Worm (Caenorhabditis elegans) whole organism, L4 larva: Measurements from ENCODE around the gene nhr-252.

Experiments used
- D1046.2 ChIP-seq: fragments of 200-800 bp; sonication (Bioruptor generic); IDR thresholded peaks from 2 replicates; pipeline ENCODE4 v1.3.6; 2022; ENCODE audit warnings: missing genetic modification characterization, missing compliant biosample characterization
- F10B5.3 ChIP-seq: sonication (generic microtip); optimal IDR thresholded peaks from 2 replicates; lab custom pipeline; 2016; ENCODE audit warnings: mild to moderate bottlenecking, missing genetic modification characterization, missing compliant biosample characterization
- F26F4.8 ChIP-seq: fragments of 200-800 bp; sonication (Bioruptor generic); conservative IDR thresholded peaks from 2 replicates; pipeline ENCODE4 v1.3.6; 2022; ENCODE audit warnings: missing genetic modification characterization, missing compliant biosample characterization
- F44E2.7 ChIP-seq: fragments of 200-800 bp; sonication (Bioruptor generic); IDR thresholded peaks from 2 replicates; pipeline ENCODE4 v2.1.2; 2022; ENCODE audit warnings: missing genetic modification characterization, missing compliant biosample characterization
- T20F7.1 ChIP-seq: fragments of 200-800 bp; sonication (Bioruptor generic); optimal IDR thresholded peaks from 2 replicates; lab custom pipeline; 2018; ENCODE audit warnings: mild to moderate bottlenecking, missing genetic modification characterization, missing compliant biosample characterization
- Y5F2A.4 ChIP-seq: fragments of 200-800 bp; sonication (Bioruptor generic); optimal IDR thresholded peaks from 2 replicates; lab custom pipeline; 2018; ENCODE audit warnings: mild to moderate bottlenecking, missing genetic modification characterization, missing compliant biosample characterization
- ZK337.2 ChIP-seq: fragments of 200-800 bp; sonication (Bioruptor generic); IDR thresholded peaks from 2 replicates; pipeline ENCODE4 v1.3.6; 2022; ENCODE audit warnings: missing genetic modification reagents, missing genetic modification characterization, missing compliant biosample characterization
- arid-1 ChIP-seq: fragments of 200-800 bp; sonication (Bioruptor generic); conservative IDR thresholded peaks from 2 replicates; pipeline ENCODE4 v1.3.6; 2022; ENCODE audit warnings: missing genetic modification reagents, missing genetic modification characterization, missing compliant biosample characterization
- attf-4 ChIP-seq: sonication (generic microtip); optimal IDR thresholded peaks from 3 replicates; lab custom pipeline; 2017; ENCODE audit warnings: missing biosample characterization, missing genetic modification characterization
- ceh-28 ChIP-seq: fragments of 150-350 bp; optimal IDR thresholded peaks from 2 replicates; lab custom pipeline; 2014; ENCODE audit warnings: missing biosample characterization, missing genetic modification reagents, missing genetic modification characterization
- ceh-44 ChIP-seq: fragments of 200-800 bp; sonication (Bioruptor generic); IDR thresholded peaks from 2 replicates; pipeline ENCODE4 v1.3.6; 2022; ENCODE audit warnings: missing genetic modification reagents, missing genetic modification characterization, missing compliant biosample characterization
- ceh-82 ChIP-seq: sonication (generic microtip); optimal IDR thresholded peaks from 2 replicates; lab custom pipeline; 2017; ENCODE audit warnings: missing biosample characterization, missing genetic modification characterization
- daf-16 ChIP-seq, 3 experiments: sonication (generic microtip); optimal IDR thresholded peaks; 2 replicates each; lab custom pipeline; 2016 to 2017; ENCODE audit warnings: missing genetic modification characterization in 3 of 3, missing genetic modification reagents in 3 of 3, mild to moderate bottlenecking in 2 of 3, missing compliant biosample characterization in 2 of 3, missing biosample characterization in 1 of 3, moderate library complexity in 1 of 3
- daf-19 ChIP-seq: fragments of 200-800 bp; sonication (Bioruptor generic); conservative IDR thresholded peaks from 2 replicates; pipeline ENCODE4 v1.3.6; 2022; ENCODE audit warnings: missing genetic modification characterization, missing compliant biosample characterization
- daf-8 ChIP-seq: fragments of 200-800 bp; sonication (Bioruptor generic); IDR thresholded peaks from 2 replicates; pipeline ENCODE4 v1.3.6; 2022; ENCODE audit warnings: missing genetic modification characterization, missing compliant biosample characterization
- dmd-6 ChIP-seq: fragments of 200-800 bp; sonication (Bioruptor generic); IDR thresholded peaks from 2 replicates; pipeline ENCODE4 v1.3.6; 2022; ENCODE audit warnings: missing genetic modification reagents, missing genetic modification characterization, missing compliant biosample characterization
- dmd-9 ChIP-seq: fragments of 200-800 bp; sonication (Bioruptor generic); IDR thresholded peaks from 2 replicates; pipeline ENCODE4 v1.3.6; 2022; ENCODE audit warnings: missing genetic modification reagents, missing genetic modification characterization, missing compliant biosample characterization
- egl-27 ChIP-seq: sonication (generic microtip); optimal IDR thresholded peaks from 3 replicates; lab custom pipeline; 2017; ENCODE audit warnings: missing biosample characterization, missing genetic modification reagents, missing genetic modification characterization
- fkh-10 ChIP-seq: fragments of 150-350 bp; optimal IDR thresholded peaks from 2 replicates; lab custom pipeline; 2014; ENCODE audit warnings: missing biosample characterization, missing genetic modification reagents, missing genetic modification characterization
- hif-1 ChIP-seq, 2 experiments: sonication (generic microtip); optimal IDR thresholded peaks; 2 replicates each; lab custom pipeline; 2016 to 2017; ENCODE audit warnings: missing compliant biosample characterization in 2 of 2, missing genetic modification characterization in 2 of 2, missing genetic modification reagents in 2 of 2, missing genotype in 2 of 2, mild to moderate bottlenecking in 1 of 2
- hlh-11 ChIP-seq: fragments of 200-800 bp; sonication (Bioruptor generic); optimal IDR thresholded peaks from 2 replicates; lab custom pipeline; 2018; ENCODE audit warnings: mild to moderate bottlenecking, missing genetic modification characterization, missing compliant biosample characterization
- hmg-1.1 ChIP-seq: fragments of 200-800 bp; sonication (Bioruptor generic); IDR thresholded peaks from 2 replicates; pipeline ENCODE4 v1.3.6; 2022; ENCODE audit warnings: missing genetic modification reagents, missing genetic modification characterization, missing compliant biosample characterization
- lin-1 ChIP-seq: fragments of 200-800 bp; sonication (Bioruptor generic); IDR thresholded peaks from 2 replicates; pipeline ENCODE4 v1.3.6; 2022; ENCODE audit warnings: missing genetic modification reagents, missing genetic modification characterization, missing compliant biosample characterization
- lin-13 ChIP-seq: fragments of 150-350 bp; optimal IDR thresholded peaks from 2 replicates; lab custom pipeline; 2014; ENCODE audit warnings: missing biosample characterization, missing genetic modification reagents, missing genetic modification characterization
- lin-15B ChIP-seq: fragments of 150-350 bp; sonication (generic microtip); optimal IDR thresholded peaks from 3 replicates; lab custom pipeline; 2014; ENCODE audit warnings: missing biosample characterization, missing genetic modification characterization
- lin-29 ChIP-seq: fragments of 200-800 bp; sonication (Bioruptor generic); IDR thresholded peaks from 2 replicates; pipeline ENCODE4 v1.3.6; 2022; ENCODE audit warnings: missing genetic modification reagents, missing genetic modification characterization, missing compliant biosample characterization
- lin-38 ChIP-seq: fragments of 200-800 bp; sonication (Bioruptor generic); IDR thresholded peaks from 2 replicates; pipeline ENCODE4 v1.3.6; 2022; ENCODE audit warnings: missing genetic modification reagents, missing genetic modification characterization, missing compliant biosample characterization
- lir-3 ChIP-seq: sonication (generic microtip); optimal IDR thresholded peaks from 2 replicates; lab custom pipeline; 2016; ENCODE audit warnings: mild to moderate bottlenecking, missing genetic modification characterization, missing compliant biosample characterization
- lsy-2 ChIP-seq, 2 experiments: fragments of 150-350 bp in 1 of 2; sonication (generic microtip) in 1 of 2; optimal IDR thresholded peaks; 2 replicates each; lab custom pipeline; 2014 to 2017; ENCODE audit warnings: missing biosample characterization in 2 of 2, missing genetic modification characterization in 2 of 2
- mdt-29 ChIP-seq: fragments of 200-800 bp; sonication (Bioruptor generic); IDR thresholded peaks from 2 replicates; pipeline ENCODE4 v1.3.6; 2022; ENCODE audit warnings: missing genetic modification reagents, missing genetic modification characterization, missing compliant biosample characterization
- mes-2 ChIP-seq: sonication (generic microtip); optimal IDR thresholded peaks from 2 replicates; lab custom pipeline; 2016; ENCODE audit warnings: missing genotype, mild to moderate bottlenecking, missing genetic modification characterization, missing compliant biosample characterization; ENCODE audit not compliant: poor library complexity, severe bottlenecking
- nhr-102 ChIP-seq: sonication (generic microtip); optimal IDR thresholded peaks from 2 replicates; lab custom pipeline; 2016; ENCODE audit warnings: mild to moderate bottlenecking, missing genetic modification characterization, moderate library complexity, missing compliant biosample characterization
- nhr-111 ChIP-seq: fragments of 200-800 bp; sonication (Bioruptor generic); optimal IDR thresholded peaks from 2 replicates; lab custom pipeline; 2018; ENCODE audit warnings: mild to moderate bottlenecking, missing genetic modification characterization, missing compliant biosample characterization
- nhr-237 ChIP-seq: sonication (generic microtip); optimal IDR thresholded peaks from 2 replicates; lab custom pipeline; 2017; ENCODE audit warnings: missing biosample characterization, missing genetic modification characterization
- nhr-28 ChIP-seq: fragments of 150-350 bp; optimal IDR thresholded peaks from 2 replicates; lab custom pipeline; 2014; ENCODE audit warnings: missing biosample characterization, missing genetic modification characterization
- nhr-6 ChIP-seq: fragments of 150-350 bp; optimal IDR thresholded peaks from 2 replicates; lab custom pipeline; 2014; ENCODE audit warnings: missing biosample characterization, missing genetic modification characterization
- nhr-77 ChIP-seq: fragments of 150-350 bp; optimal IDR thresholded peaks from 2 replicates; lab custom pipeline; 2014; ENCODE audit warnings: missing biosample characterization, missing genetic modification characterization
- php-3 ChIP-seq: fragments of 200-800 bp; sonication (Bioruptor generic); IDR thresholded peaks from 2 replicates; pipeline ENCODE4 v1.3.6; 2022; ENCODE audit warnings: missing genetic modification reagents, missing genetic modification characterization, missing compliant biosample characterization
- pqm-1 ChIP-seq: sonication (generic microtip); optimal IDR thresholded peaks from 2 replicates; lab custom pipeline; 2017; ENCODE audit warnings: missing biosample characterization, missing genetic modification characterization
- rbr-2 ChIP-seq: sonication (generic microtip); optimal IDR thresholded peaks from 2 replicates; lab custom pipeline; 2016; ENCODE audit warnings: missing genotype, missing genetic modification characterization, missing compliant biosample characterization
- sdz-12 ChIP-seq: fragments of 200-800 bp; sonication (Bioruptor generic); optimal IDR thresholded peaks from 2 replicates; lab custom pipeline; 2018; ENCODE audit warnings: mild to moderate bottlenecking, missing genetic modification characterization, missing compliant biosample characterization
- snpc-1.2 ChIP-seq: fragments of 200-800 bp; sonication (Bioruptor generic); IDR thresholded peaks from 2 replicates; pipeline ENCODE4 v1.3.6; 2022; ENCODE audit warnings: missing genetic modification reagents, missing genetic modification characterization, missing compliant biosample characterization
- spr-3 ChIP-seq: fragments of 200-800 bp; sonication (Bioruptor generic); optimal IDR thresholded peaks from 2 replicates; lab custom pipeline; 2018; ENCODE audit warnings: mild to moderate bottlenecking, missing genetic modification characterization, missing compliant biosample characterization
- tra-1 ChIP-seq: fragments of 200-800 bp; sonication (Bioruptor generic); IDR thresholded peaks from 2 replicates; pipeline ENCODE4 v1.3.6; 2022; ENCODE audit warnings: missing genetic modification reagents, missing genetic modification characterization, missing compliant biosample characterization
- unc-130 ChIP-seq: sonication (generic microtip); optimal IDR thresholded peaks from 2 replicates; lab custom pipeline; 2016; ENCODE audit warnings: missing genetic modification reagents, missing genetic modification characterization, missing compliant biosample characterization
- unc-39 ChIP-seq: sonication (generic microtip); optimal IDR thresholded peaks from 2 replicates; lab custom pipeline; 2017; ENCODE audit warnings: missing biosample characterization, missing genetic modification characterization
- zag-1 ChIP-seq: fragments of 150-350 bp; optimal IDR thresholded peaks from 2 replicates; lab custom pipeline; 2014; ENCODE audit warnings: missing biosample characterization, missing genetic modification characterization
- zfp-3 ChIP-seq: fragments of 200-800 bp; sonication (Bioruptor generic); conservative IDR thresholded peaks from 2 replicates; pipeline ENCODE4 v1.3.6; 2022; ENCODE audit warnings: missing genetic modification reagents, missing genetic modification characterization, missing compliant biosample characterization
- ztf-11 ChIP-seq: fragments of 150-350 bp; optimal IDR thresholded peaks from 2 replicates; lab custom pipeline; 2014; ENCODE audit warnings: missing biosample characterization, missing genetic modification characterization
- ztf-7 ChIP-seq: fragments of 150-350 bp; optimal IDR thresholded peaks from 2 replicates; lab custom pipeline; 2014; ENCODE audit warnings: missing biosample characterization, missing genetic modification characterization

The nhr-252 gene

ce11 chrV:449130-449529 lies 44.7 kb downstream of the nhr-252 start, which contains the start of gene srh-35:
srh-35 (minus strand) TSS chrV:449230.
- no peak for TF ChIP-seq egl-27 (tag; lab: Kevin White, UChicago)
- no peak for TF ChIP-seq lin-13 (GFP tag; lab: Kevin White, UChicago)
- no peak for TF ChIP-seq nhr-111
- no peak for TF ChIP-seq F26F4.8 (GFP tag; lab: Robert Waterston, UW)
- TF ChIP-seq lin-15B (tag; lab: Kevin White, UChicago) = no peak
- TF ChIP-seq tra-1 (GFP tag; lab: Robert Waterston, UW) = no peak
- no peak for TF ChIP-seq hif-1 (tag; optimal IDR thresholded peaks at IDR 0.05; lab: Kevin White, UChicago)
- no peak for TF ChIP-seq zag-1
- no peak for TF ChIP-seq ceh-44 (GFP tag; lab: Robert Waterston, UW)
- TF ChIP-seq F10B5.3 (tag; lab: Kevin White, UChicago) = no peak
- TF ChIP-seq ZK337.2 = no peak
- TF ChIP-seq arid-1 (GFP tag; lab: Robert Waterston, UW) = no peak
- no peak for TF ChIP-seq snpc-1.2 (GFP tag; lab: Robert Waterston, UW)
- no peak for TF ChIP-seq lin-29 (GFP tag; lab: Robert Waterston, UW)
- no peak for TF ChIP-seq lsy-2 (tag; optimal IDR thresholded peaks at IDR 0.05; lab: Kevin White, UChicago)
- TF ChIP-seq lin-1 = no peak
- no peak for TF ChIP-seq daf-19
- no peak for TF ChIP-seq T20F7.1 (GFP tag; lab: Kevin White, UChicago)

DNA sequence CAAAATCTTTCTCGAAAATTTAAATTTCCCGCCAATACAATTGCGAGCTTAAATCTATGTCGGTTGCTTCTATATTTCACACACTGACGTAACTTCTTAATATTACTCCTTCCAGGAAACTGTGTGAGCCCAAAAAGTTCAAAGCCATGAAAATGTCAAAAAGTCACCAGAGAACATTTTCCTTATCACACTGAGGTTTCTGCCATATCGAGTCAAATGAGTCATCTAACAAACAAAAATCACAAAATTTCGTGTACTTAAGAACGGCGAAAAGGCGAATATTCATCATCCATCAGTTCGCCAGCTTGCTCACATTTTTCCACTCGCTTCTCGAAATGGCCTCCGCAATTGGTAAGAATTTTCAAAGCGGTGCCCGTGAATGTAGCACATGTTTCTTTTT lies 45.3 kb downstream of the nhr-252 start, which contains the start of gene M02H5.8:
Gene M02H5.8 (plus strand): TSS at position 297 of the 400 bp plus-strand sequence.
- no peak for TF ChIP-seq F10B5.3 (tag; lab: Kevin White, UChicago)
- no peak for TF ChIP-seq lin-38
- no peak for TF ChIP-seq dmd-9
- no peak for TF ChIP-seq daf-16 (GFP tag; optimal IDR thresholded peaks at IDR 0.05; lab: Kevin White, UChicago)
- peak; percentile 47 for TF ChIP-seq daf-16 (tag; optimal IDR thresholded peaks at IDR 0.05; lab: Kevin White, UChicago)
- TF ChIP-seq sdz-12 = no peak
- no peak for TF ChIP-seq F44E2.7
- TF ChIP-seq nhr-237 (tag; lab: Kevin White, UChicago) = no peak
- TF ChIP-seq nhr-6 (tag; lab: Kevin White, UChicago) = peak; percentile 11
- no peak for TF ChIP-seq D1046.2 (GFP tag; lab: Robert Waterston, UW)
- TF ChIP-seq hmg-1.1 (GFP tag; lab: Robert Waterston, UW) = no peak
- TF ChIP-seq unc-130 = no peak
- TF ChIP-seq spr-3 (GFP tag; lab: Kevin White, UChicago) = no peak
- TF ChIP-seq zfp-3 = no peak
- peak; percentile 69 for TF ChIP-seq nhr-28
- no peak for TF ChIP-seq php-3 (GFP tag; lab: Robert Waterston, UW)
- no peak for TF ChIP-seq ztf-7 (tag; lab: Kevin White, UChicago)
- no peak for TF ChIP-seq daf-8
- no peak for TF ChIP-seq fkh-10 (GFP tag; lab: Kevin White, UChicago)
- TF ChIP-seq lin-1 = no peak
- TF ChIP-seq lir-3 (tag; lab: Kevin White, UChicago) = no peak
- TF ChIP-seq Y5F2A.4 = no peak
- no peak for TF ChIP-seq lin-15B (tag; lab: Kevin White, UChicago)
- no peak for TF ChIP-seq ceh-28 (tag; lab: Kevin White, UChicago)
- no peak for TF ChIP-seq rbr-2 (tag; lab: Kevin White, UChicago)
- no peak for TF ChIP-seq nhr-102 (tag; lab: Kevin White, UChicago)
- no peak for TF ChIP-seq ceh-82
- no peak for TF ChIP-seq ztf-11 (tag; lab: Kevin White, UChicago)
- TF ChIP-seq pqm-1 (tag; lab: Kevin White, UChicago) = peak; percentile 48
- peak; percentile 76 for TF ChIP-seq dmd-6 (GFP tag; lab: Robert Waterston, UW)
- TF ChIP-seq mdt-29 (GFP tag; lab: Robert Waterston, UW) = no peak
- TF ChIP-seq nhr-77 (tag; lab: Kevin White, UChicago) = no peak
- peak; percentile 45 for TF ChIP-seq hlh-11
- no peak for TF ChIP-seq mes-2 (tag; lab: Kevin White, UChicago)
- TF ChIP-seq zag-1 = no peak
- TF ChIP-seq egl-27 (tag; lab: Kevin White, UChicago) = no peak
- no peak for TF ChIP-seq attf-4
- no peak for TF ChIP-seq arid-1 (GFP tag; lab: Robert Waterston, UW)
- no peak for TF ChIP-seq hif-1 (tag; optimal IDR thresholded peaks at IDR 0.05; lab: Kevin White, UChicago)
- TF ChIP-seq unc-39 (tag; lab: Kevin White, UChicago) = no peak
